Worm (Caenorhabditis elegans) whole organism, young adult: ENCODE results near the gene F56D2.8.

Experiments used
- C17E4.6 ChIP-seq: fragments of 200-800 bp; sonication (Bioruptor generic); IDR thresholded peaks from 2 replicates; pipeline ENCODE4 v1.3.6; 2022; ENCODE audit warnings: missing genetic modification reagents, missing genetic modification characterization, missing compliant biosample characterization
- D2030.7 ChIP-seq: fragments of 200-800 bp; sonication (Bioruptor generic); IDR thresholded peaks from 2 replicates; pipeline ENCODE4 v1.3.6; 2022; ENCODE audit warnings: missing genetic modification reagents, missing genetic modification characterization, missing compliant biosample characterization
- F22D6.2 ChIP-seq: sonication (generic microtip); optimal IDR thresholded peaks from 2 replicates; lab custom pipeline; 2016; ENCODE audit warnings: mild to moderate bottlenecking, missing genetic modification characterization, missing compliant biosample characterization
- F23B12.7 ChIP-seq: sonication (generic microtip); optimal IDR thresholded peaks from 2 replicates; lab custom pipeline; 2017; ENCODE audit warnings: missing genetic modification characterization, mild to moderate bottlenecking, missing compliant biosample characterization, antibody characterized with exemption, moderate library complexity; ENCODE audit not compliant: insufficient read depth
- F33H1.4 ChIP-seq: fragments of 200-800 bp; sonication (Bioruptor generic); IDR thresholded peaks from 2 replicates; pipeline ENCODE4 v1.3.6; 2022; ENCODE audit warnings: missing genetic modification reagents, missing genetic modification characterization, missing compliant biosample characterization
- F49E8.2 ChIP-seq: sonication (generic microtip); optimal IDR thresholded peaks from 3 replicates; lab custom pipeline; 2017; ENCODE audit warnings: missing genetic modification characterization, mild to moderate bottlenecking, missing compliant biosample characterization, antibody characterized with exemption, moderate library complexity; ENCODE audit not compliant: insufficient read depth
- F52B5.7 ChIP-seq: sonication (generic microtip); optimal IDR thresholded peaks from 2 replicates; lab custom pipeline; 2016; ENCODE audit warnings: mild to moderate bottlenecking, missing genetic modification characterization, missing compliant biosample characterization
- F55B11.4 ChIP-seq: sonication (generic microtip); optimal IDR thresholded peaks from 2 replicates; lab custom pipeline; 2016; ENCODE audit warnings: missing compliant biosample characterization, missing genetic modification characterization, borderline replicate concordance; ENCODE audit not compliant: insufficient read depth
- K11D2.4 ChIP-seq: fragments of 200-800 bp; sonication (Bioruptor generic); IDR thresholded peaks from 2 replicates; pipeline ENCODE4 v1.3.6; 2022; ENCODE audit warnings: missing genetic modification reagents, missing genetic modification characterization, missing compliant biosample characterization
- T26A5.8 ChIP-seq: sonication (generic microtip); optimal IDR thresholded peaks from 2 replicates; lab custom pipeline; 2016; ENCODE audit warnings: missing genetic modification characterization, missing compliant biosample characterization
- Y53F4B.3 ChIP-seq: fragments of 200-800 bp; sonication (Bioruptor generic); IDR thresholded peaks from 2 replicates; pipeline ENCODE4 v1.3.6; 2022; ENCODE audit warnings: missing genetic modification reagents, missing genetic modification characterization, missing compliant biosample characterization
- Y56A3A.18 ChIP-seq: fragments of 200-800 bp; sonication (Bioruptor generic); IDR thresholded peaks from 2 replicates; pipeline ENCODE4 v1.3.6; 2022; ENCODE audit warnings: missing genetic modification reagents, missing genetic modification characterization, missing compliant biosample characterization
- aptf-2 ChIP-seq: fragments of 200-800 bp; sonication (Bioruptor generic); conservative IDR thresholded peaks from 2 replicates; pipeline ENCODE4 v1.3.6; 2022; ENCODE audit warnings: missing genetic modification reagents, missing genetic modification characterization, missing compliant biosample characterization
- atf-7 ChIP-seq: sonication (generic microtip); optimal IDR thresholded peaks from 2 replicates; lab custom pipeline; 2017; ENCODE audit warnings: mild to moderate bottlenecking, missing genetic modification characterization, missing compliant biosample characterization
- attf-3 ChIP-seq: fragments of 200-800 bp; sonication (Bioruptor generic); conservative IDR thresholded peaks from 2 replicates; pipeline ENCODE4 v1.3.6; 2022; ENCODE audit warnings: missing genetic modification reagents, missing genetic modification characterization, missing compliant biosample characterization
- attf-5 ChIP-seq: fragments of 200-800 bp; sonication (Bioruptor generic); optimal IDR thresholded peaks from 2 replicates; lab custom pipeline; 2018; ENCODE audit warnings: mild to moderate bottlenecking, missing genetic modification characterization, missing compliant biosample characterization
- bed-1 ChIP-seq: fragments of 200-800 bp; sonication (Bioruptor generic); IDR thresholded peaks from 2 replicates; pipeline ENCODE4 v1.3.6; 2022; ENCODE audit warnings: missing genetic modification reagents, missing genetic modification characterization, missing compliant biosample characterization
- ccch-3 ChIP-seq: fragments of 200-800 bp; sonication (Bioruptor generic); optimal IDR thresholded peaks from 2 replicates; lab custom pipeline; 2018; ENCODE audit warnings: mild to moderate bottlenecking, missing genetic modification characterization, missing compliant biosample characterization
- cebp-1 ChIP-seq, 2 experiments: fragments of 200-800 bp in 1 of 2; sonication (Bioruptor generic) in 1 of 2; sonication (generic microtip) in 1 of 2; IDR thresholded peaks in 1 of 2; optimal IDR thresholded peaks in 1 of 2; 2 replicates each; pipeline versions ENCODE4 v1.3.6 to Lab custom; 2017 to 2022; ENCODE audit warnings: missing compliant biosample characterization in 2 of 2, missing genetic modification characterization in 2 of 2, mild to moderate bottlenecking in 1 of 2, missing genetic modification reagents in 1 of 2, moderate library complexity in 1 of 2
- cebp-2 ChIP-seq: fragments of 200-800 bp; sonication (Bioruptor generic); IDR thresholded peaks from 2 replicates; pipeline ENCODE4 v1.3.6; 2022; ENCODE audit warnings: missing genetic modification characterization, missing compliant biosample characterization
- dox-1 ChIP-seq: fragments of 200-800 bp; sonication (Bioruptor generic); IDR thresholded peaks from 2 replicates; pipeline ENCODE4 v1.3.6; 2022; ENCODE audit warnings: missing genetic modification reagents, missing genetic modification characterization, missing compliant biosample characterization
- dpl-1 ChIP-seq: fragments of 150-350 bp; optimal IDR thresholded peaks from 2 replicates; lab custom pipeline; 2014; ENCODE audit warnings: missing biosample characterization, missing genetic modification reagents, missing genetic modification characterization
- efl-1 ChIP-seq: fragments of 150-350 bp; optimal IDR thresholded peaks from 2 replicates; lab custom pipeline; 2014; ENCODE audit warnings: missing biosample characterization, missing genetic modification reagents, missing genetic modification characterization
- egrh-3 ChIP-seq: fragments of 200-800 bp; sonication (Bioruptor generic); IDR thresholded peaks from 2 replicates; pipeline ENCODE4 v1.3.6; 2022; ENCODE audit warnings: missing genetic modification reagents, missing genetic modification characterization, missing compliant biosample characterization
- ekl-4 ChIP-seq: fragments of 200-800 bp; sonication (Bioruptor generic); IDR thresholded peaks from 2 replicates; pipeline ENCODE4 v1.3.6; 2022; ENCODE audit warnings: missing genetic modification reagents, missing genetic modification characterization, missing compliant biosample characterization
- hmg-20 ChIP-seq: fragments of 200-800 bp; sonication (Bioruptor generic); IDR thresholded peaks from 2 replicates; pipeline ENCODE4 v1.3.6; 2022; ENCODE audit warnings: missing genetic modification reagents, missing genetic modification characterization, missing compliant biosample characterization
- lin-35 ChIP-seq, 3 experiments: fragments of 150-350 bp in 2 of 3; sonication (generic microtip) in 1 of 3; optimal IDR thresholded peaks; 2 replicates each; lab custom pipeline; 2014 to 2018; ENCODE audit warnings: missing biosample characterization in 3 of 3, missing genetic modification characterization in 3 of 3, missing genetic modification reagents in 3 of 3
- madf-8 ChIP-seq: fragments of 200-800 bp; sonication (Bioruptor generic); conservative IDR thresholded peaks from 2 replicates; pipeline ENCODE4 v1.3.6; 2022; ENCODE audit warnings: missing genetic modification reagents, missing genetic modification characterization, missing compliant biosample characterization
- mel-28 ChIP-seq: sonication (generic microtip); optimal IDR thresholded peaks from 2 replicates; lab custom pipeline; 2016; ENCODE audit warnings: borderline replicate concordance, mild to moderate bottlenecking, missing genetic modification characterization, missing compliant biosample characterization
- mxl-1 ChIP-seq: sonication (generic microtip); optimal IDR thresholded peaks from 2 replicates; lab custom pipeline; 2016; ENCODE audit warnings: missing genetic modification characterization, missing compliant biosample characterization
- nfya-1 ChIP-seq: sonication (generic microtip); optimal IDR thresholded peaks from 2 replicates; lab custom pipeline; 2017; ENCODE audit warnings: antibody characterized with exemption, missing compliant biosample characterization, missing genetic modification characterization, borderline replicate concordance; ENCODE audit not compliant: insufficient read depth
- nfya-2 ChIP-seq: fragments of 200-800 bp; sonication (Bioruptor generic); IDR thresholded peaks from 2 replicates; pipeline ENCODE4 v1.3.6; 2022; ENCODE audit warnings: missing genetic modification reagents, missing genetic modification characterization, missing compliant biosample characterization
- nhr-120 ChIP-seq: fragments of 200-800 bp; sonication (Bioruptor generic); IDR thresholded peaks from 2 replicates; pipeline ENCODE4 v1.3.6; 2022; ENCODE audit warnings: missing genetic modification characterization, missing compliant biosample characterization
- nhr-179 ChIP-seq: sonication (generic microtip); optimal IDR thresholded peaks from 2 replicates; lab custom pipeline; 2016; ENCODE audit warnings: mild to moderate bottlenecking, missing genetic modification characterization, missing compliant biosample characterization
- nhr-27 ChIP-seq: fragments of 200-800 bp; sonication (Bioruptor generic); optimal IDR thresholded peaks from 2 replicates; lab custom pipeline; 2018; ENCODE audit warnings: mild to moderate bottlenecking, missing genetic modification characterization, moderate library complexity, missing compliant biosample characterization
- nhr-90 ChIP-seq: sonication (generic microtip); optimal IDR thresholded peaks from 2 replicates; lab custom pipeline; 2016; ENCODE audit warnings: missing genotype, mild to moderate bottlenecking, missing genetic modification characterization, missing compliant biosample characterization
- rcor-1 ChIP-seq: fragments of 200-800 bp; sonication (Bioruptor generic); IDR thresholded peaks from 2 replicates; pipeline ENCODE4 v1.3.6; 2022; ENCODE audit warnings: missing genetic modification reagents, missing genetic modification characterization, missing compliant biosample characterization
- sea-2 ChIP-seq: fragments of 200-800 bp; sonication (Bioruptor generic); IDR thresholded peaks from 2 replicates; pipeline ENCODE4 v1.3.6; 2022; ENCODE audit warnings: missing genetic modification characterization, missing compliant biosample characterization
- snpc-1.1 ChIP-seq: sonication (generic microtip); optimal IDR thresholded peaks from 2 replicates; lab custom pipeline; 2017; ENCODE audit warnings: missing genetic modification characterization, mild to moderate bottlenecking, missing compliant biosample characterization, antibody characterized with exemption, moderate library complexity, missing genotype, missing genetic modification reagents; ENCODE audit not compliant: insufficient read depth
- snpc-3.4 ChIP-seq: sonication (generic microtip); optimal IDR thresholded peaks from 2 replicates; lab custom pipeline; 2017; ENCODE audit warnings: missing genetic modification characterization, mild to moderate bottlenecking, missing compliant biosample characterization, antibody characterized with exemption, moderate library complexity, missing genotype, missing genetic modification reagents
- tbx-9 ChIP-seq: sonication (generic microtip); optimal IDR thresholded peaks from 2 replicates; lab custom pipeline; 2016; ENCODE audit warnings: borderline replicate concordance, missing genetic modification characterization, inconsistent platforms, missing compliant biosample characterization
- unc-130 ChIP-seq: sonication (generic microtip); optimal IDR thresholded peaks from 2 replicates; lab custom pipeline; 2016; ENCODE audit warnings: missing genetic modification reagents, missing genetic modification characterization, missing compliant biosample characterization
- xnd-1 ChIP-seq: sonication (generic microtip); optimal IDR thresholded peaks from 2 replicates; lab custom pipeline; 2016; ENCODE audit warnings: missing genotype, missing genetic modification reagents, missing genetic modification characterization, missing compliant biosample characterization
- ztf-18 ChIP-seq: sonication (generic microtip); optimal IDR thresholded peaks from 2 replicates; lab custom pipeline; 2016; ENCODE audit warnings: missing genotype, mild to moderate bottlenecking, missing genetic modification characterization, missing compliant biosample characterization
- ztf-28 ChIP-seq: fragments of 200-800 bp; sonication (Bioruptor generic); IDR thresholded peaks from 2 replicates; pipeline ENCODE4 v1.3.6; 2022; ENCODE audit warnings: missing genetic modification reagents, missing genetic modification characterization, missing compliant biosample characterization

F56D2.8 gene

DNA sequence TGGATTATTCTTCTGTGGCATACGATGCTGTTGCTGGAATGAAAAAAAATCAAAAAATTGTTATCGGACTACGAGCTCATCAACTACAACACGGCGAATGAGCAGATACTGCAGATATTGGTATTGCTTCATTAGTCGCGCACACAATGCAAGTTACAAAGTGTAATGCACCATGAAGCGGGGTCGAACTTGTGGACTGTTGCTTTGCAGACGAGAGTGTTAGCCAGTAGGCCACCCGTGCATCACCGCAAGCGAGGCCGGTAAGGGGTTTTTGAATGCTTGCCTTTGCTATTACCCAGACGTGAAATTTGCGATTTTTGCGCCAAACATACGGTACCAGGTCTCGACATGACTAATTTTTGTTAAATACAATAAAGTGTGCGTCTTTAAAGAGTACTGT, 19.3 kb upstream of the F56D2.8 start (continued):
- TF ChIP-seq F33H1.4 (peak; percentile 70), nfya-1 (tag; lab: Kevin White, UChicago) (no peak), cebp-1 (GFP tag; IDR thresholded peaks at IDR 0.05; lab: Robert Waterston, UW) (0 out of 2 replicates have a peak, but pooled peaks have one; percentile 48), cebp-1 (tag; optimal IDR thresholded peaks at IDR 0.05; lab: Kevin White, UChicago) (peak; percentile 76), tbx-9 (peak; percentile 13), attf-3 (GFP tag; lab: Robert Waterston, UW) (peak; percentile 56; the same call in 1 of the 2 replicates), rcor-1 (GFP tag; lab: Robert Waterston, UW) (peak; percentile 81), bed-1 (GFP tag; lab: Robert Waterston, UW) (0 out of 2 replicates have a peak, but pooled peaks have one; percentile 59), snpc-1.1 (tag; lab: Kevin White, UChicago) (peak; percentile 57), cebp-2 (peak; percentile 91; the same call in 1 of the 2 replicates), xnd-1 (tag; lab: Kevin White, UChicago) (no peak), aptf-2 (GFP tag; lab: Robert Waterston, UW) (peak; percentile 67; the same call in 1 of the 2 replicates), efl-1 (GFP tag; lab: Kevin White, UChicago) (no peak), hmg-20 (GFP tag; lab: Robert Waterston, UW) (peak; percentile 77; the same call in 1 of the 2 replicates), madf-8 (GFP tag; lab: Robert Waterston, UW) (peak; percentile 19; the same call in 1 of the 2 replicates), snpc-3.4 (tag; lab: Kevin White, UChicago) (peak; percentile 72), mel-28 (no peak), ekl-4 (peak; percentile 77; the same call in 1 of the 2 replicates), attf-5 (peak; percentile 60), lin-35 (GFP tag; optimal IDR thresholded peaks at IDR 0.05; lab: Kevin White, UChicago) (peak in 1 of 3 experiments; percentile 57), F23B12.7 (tag; lab: Kevin White, UChicago) (peak; percentile 91), unc-130 (GFP tag; lab: Kevin White, UChicago) (peak; percentile 84), ztf-18 (tag; lab: Kevin White, UChicago) (peak; percentile 77), nfya-2 (GFP tag; lab: Robert Waterston, UW) (0 out of 2 replicates have a peak, but pooled peaks have one; percentile 67), dpl-1 (no peak), K11D2.4 (GFP tag; lab: Robert Waterston, UW) (0 out of 2 replicates have a peak, but pooled peaks have one; percentile 49), nhr-27 (peak; percentile 41), F49E8.2 (tag; lab: Kevin White, UChicago) (peak; percentile 91), sea-2 (no peak), F52B5.7 (tag; lab: Kevin White, UChicago) (peak; percentile 94), Y56A3A.18 (GFP tag; lab: Robert Waterston, UW) (peak; percentile 92), ztf-28 (GFP tag; lab: Robert Waterston, UW) (0 out of 2 replicates have a peak, but pooled peaks have one; percentile 50), atf-7 (peak; percentile 76), Y53F4B.3 (GFP tag; lab: Robert Waterston, UW) (no peak), T26A5.8 (tag; lab: Kevin White, UChicago) (peak; percentile 76), nhr-90 (tag; lab: Kevin White, UChicago) (peak; percentile 92), F55B11.4 (tag; lab: Kevin White, UChicago) (no peak), nhr-120 (GFP tag; lab: Robert Waterston, UW) (0 out of 2 replicates have a peak, but pooled peaks have one; percentile 87), nhr-179 (tag; lab: Kevin White, UChicago) (peak; percentile 60), dox-1 (GFP tag; lab: Robert Waterston, UW) (peak; percentile 84), mxl-1 (tag; lab: Kevin White, UChicago) (peak; percentile 73), egrh-3 (GFP tag; lab: Robert Waterston, UW) (0 out of 2 replicates have a peak, but pooled peaks have one; percentile 21), C17E4.6 (peak; percentile 73; the same call in 1 of the 2 replicates), D2030.7 (GFP tag; lab: Robert Waterston, UW) (peak; percentile 70), F22D6.2 (tag; lab: Kevin White, UChicago) (peak; percentile 64), ccch-3 (GFP tag; lab: Kevin White, UChicago) (no peak)
